Fruit fly (Drosophila melanogaster) Kc167 (cell line): ENCODE results near the gene CG13062.

Experiments used
- Sin3A ChIP-seq: fragments of >200 bp; optimal IDR thresholded peaks from 2 replicates; lab custom pipeline; 2018; ENCODE audit warnings: missing external identifiers
- ttk ChIP-seq: sonication (Bioruptor generic); optimal IDR thresholded peaks from 2 replicates; lab custom pipeline; 2017; ENCODE audit warnings: missing external identifiers

- TF ChIP-seq Sin3A (lab: Kevin White, UChicago) (no peak), ttk (no peak)
Measured at dm6 chr3L:16326657-16327056, 12.6 kb downstream of the CG13062 start, which contains the start of the genes CG13040 and CG13039.
